Worm (Caenorhabditis elegans) whole organism, late embryonic: ENCODE data around the gene wago-4.

Experiments
- dmd-4 ChIP-seq: sonication (generic microtip); optimal IDR thresholded peaks from 2 replicates; lab custom pipeline; 2016; ENCODE audit warnings: borderline replicate concordance, missing genetic modification characterization, missing compliant biosample characterization
- ets-4 ChIP-seq: sonication (generic microtip); optimal IDR thresholded peaks from 2 replicates; lab custom pipeline; 2016; ENCODE audit warnings: missing genetic modification characterization, missing compliant biosample characterization
- fkh-6 ChIP-seq: sonication (generic microtip); optimal IDR thresholded peaks from 2 replicates; lab custom pipeline; 2016; ENCODE audit warnings: missing genetic modification characterization, missing compliant biosample characterization
- lin-11 ChIP-seq: fragments of 200-800 bp; sonication (Bioruptor generic); optimal IDR thresholded peaks from 2 replicates; lab custom pipeline; 2018; ENCODE audit warnings: mild to moderate bottlenecking, missing genetic modification characterization, missing compliant biosample characterization
- pha-4 ChIP-seq: fragments of 150-350 bp; optimal IDR thresholded peaks from 2 replicates; lab custom pipeline; 2018; ENCODE audit warnings: missing biosample characterization, missing genetic modification reagents, missing genetic modification characterization
- unc-86 ChIP-seq: sonication (generic microtip); optimal IDR thresholded peaks from 2 replicates; lab custom pipeline; 2016; ENCODE audit warnings: missing genetic modification characterization, missing compliant biosample characterization
- zip-5 ChIP-seq: sonication (generic microtip); optimal IDR thresholded peaks from 2 replicates; lab custom pipeline; 2016; ENCODE audit warnings: missing genetic modification characterization, missing compliant biosample characterization

- TF ChIP-seq fkh-6 (tag; lab: Kevin White, UChicago), result no peak
- no peak for TF ChIP-seq lin-11 (tag; lab: Kevin White, UChicago)
- TF ChIP-seq pha-4 (tag; lab: Kevin White, UChicago), result no peak
- TF ChIP-seq ets-4 (tag; lab: Kevin White, UChicago), result no peak
- TF ChIP-seq zip-5 (tag; lab: Kevin White, UChicago), result no peak
- no peak for TF ChIP-seq unc-86 (tag; lab: Kevin White, UChicago)
- TF ChIP-seq dmd-4 (tag; lab: Kevin White, UChicago), result no peak
These were observed 22.0 kb upstream of the wago-4 start for ce11 chrII:12897361-12897760.
